Fruit fly (Drosophila melanogaster): ENCODE results near the gene ush.

The ush gene

DNA sequence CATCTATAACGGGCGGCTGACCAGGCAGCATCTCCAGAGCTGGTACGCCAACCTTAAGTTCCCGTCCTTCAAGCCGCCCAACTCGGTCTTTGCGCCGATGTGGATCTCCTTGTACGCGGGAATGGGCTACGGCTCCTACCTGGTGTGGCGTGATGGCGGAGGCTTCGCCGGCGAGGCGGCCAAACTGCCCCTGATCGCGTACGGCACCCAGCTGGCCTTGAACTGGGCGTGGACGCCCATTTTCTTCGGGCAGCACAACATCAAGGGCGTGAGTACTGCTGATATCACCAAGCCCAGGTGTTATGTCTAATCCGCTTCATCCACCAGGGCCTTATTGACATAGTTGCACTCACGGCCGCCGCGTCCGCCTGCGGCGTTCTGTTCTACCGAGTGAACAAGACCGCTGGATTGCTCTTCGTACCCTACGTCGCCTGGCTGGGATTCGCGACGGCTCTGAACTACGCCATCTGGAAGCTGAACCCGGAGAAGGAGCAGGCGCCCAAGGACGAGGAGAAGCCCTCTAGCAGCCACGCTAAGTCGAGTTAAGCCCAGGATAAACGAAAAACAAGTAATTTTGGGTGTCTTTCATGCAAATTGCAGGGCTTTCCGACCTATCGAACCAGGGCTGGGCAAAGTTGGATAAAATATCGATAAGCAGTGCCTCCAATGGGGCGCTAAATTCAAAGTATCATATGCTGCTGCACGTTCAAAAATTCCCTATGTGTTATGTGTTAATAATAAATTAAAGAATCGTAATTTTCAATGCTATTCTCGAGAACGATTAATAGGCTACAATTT is 83.9 kb downstream of the ush start, which contains the start of gene rempA:
TSS of gene rempA (minus strand) at position 541 of the 798 bp plus-strand sequence.
- TF ChIP-seq CG1621 (tag; optimal IDR thresholded peaks at IDR 0.05) (peak; percentile 65), Eip78C (GFP tag) (no peak)

DNA sequence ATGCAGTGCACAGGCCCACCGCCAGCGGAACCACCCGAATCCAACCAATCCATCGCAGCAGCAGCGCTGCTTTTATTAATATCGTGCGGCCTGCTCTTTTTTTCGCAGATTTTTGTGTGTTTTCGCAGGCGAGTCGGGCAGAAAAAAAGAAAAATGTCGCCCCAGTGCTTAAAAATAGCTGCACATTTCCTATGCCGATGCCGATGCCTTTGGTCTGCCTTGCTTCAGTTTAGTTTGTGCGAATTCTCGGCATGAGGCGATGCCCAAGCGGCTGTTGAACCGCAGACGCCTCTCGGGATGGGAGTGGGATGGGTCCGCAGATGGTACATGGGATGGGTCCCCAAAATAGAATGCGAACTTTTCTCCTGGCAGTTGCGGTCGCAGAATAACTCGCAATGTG is 87.3 kb downstream of the ush start:
- TF ChIP-seq eg (GFP tag; IDR thresholded peaks at IDR 0.05) (peak; percentile 57; the same call in 2 of the 3 replicates), topi (GFP tag; optimal IDR thresholded peaks at IDR 0.05) (no peak), CG6163 (GFP tag; IDR thresholded peaks at IDR 0.05) (0 out of 3 replicates have a peak, but pooled peaks have one; percentile 30), Ets21C (GFP tag; optimal IDR thresholded peaks at IDR 0.05) (no peak), CG15336 (GFP tag; IDR thresholded peaks at IDR 0.05) (peak; percentile 42; the same call in 1 of the 2 replicates), achi (GFP tag; optimal IDR thresholded peaks at IDR 0.05) (no peak), Lpt (GFP tag; optimal IDR thresholded peaks at IDR 0.05) (peak; percentile 75), CG16779 (tag; optimal IDR thresholded peaks at IDR 0.05) (no peak), vri (GFP tag; optimal IDR thresholded peaks at IDR 0.05) (no peak), CG8119 (GFP tag; IDR thresholded peaks at IDR 0.05) (peak; percentile 68; the same call in 2 of the 3 replicates), net (GFP tag; optimal IDR thresholded peaks at IDR 0.05) (peak; percentile 65), Eip78C (GFP tag) (no peak), CG8632 (GFP tag; optimal IDR thresholded peaks at IDR 0.05) (no peak), fkh (GFP tag; optimal IDR thresholded peaks at IDR 0.05) (no peak)

DNA sequence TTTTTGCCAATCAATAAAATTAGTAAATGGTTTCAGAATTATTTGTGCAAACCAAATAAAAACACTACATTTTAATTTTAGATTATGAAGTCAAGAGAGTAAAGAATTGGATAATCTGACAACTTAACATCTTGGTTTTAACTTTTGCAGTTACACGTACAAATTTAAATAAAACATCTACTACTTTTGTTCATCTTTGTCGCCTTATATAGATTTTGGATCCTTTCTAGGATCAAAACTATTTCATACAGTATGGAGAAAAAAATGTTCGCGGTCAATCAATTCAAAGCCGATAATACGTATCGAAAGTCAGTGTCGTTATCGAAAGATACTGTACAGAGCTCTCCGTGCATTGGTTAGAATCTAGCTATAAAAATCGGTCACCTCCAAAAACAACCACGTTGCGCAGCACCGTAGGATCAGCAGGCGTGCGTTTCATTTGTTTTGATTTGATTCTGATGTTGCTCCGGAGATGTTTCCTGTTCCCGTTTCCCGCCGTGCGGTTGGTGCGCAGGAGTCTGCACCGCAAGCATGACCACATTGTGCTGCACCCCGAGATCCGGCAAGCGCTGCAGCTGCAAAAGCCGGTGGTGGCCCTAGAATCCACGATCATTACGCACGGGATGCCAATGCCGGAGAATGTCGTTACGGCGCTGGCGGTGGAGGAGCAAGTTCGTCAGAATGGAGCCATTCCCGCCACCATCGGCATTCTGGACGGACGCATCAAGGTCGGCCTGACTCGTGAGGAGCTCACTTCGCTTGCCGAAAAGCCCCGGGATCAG is 87.9 kb downstream of the ush start, which contains the start of the genes uncNacbeta and CG2794:
TSS of gene uncNacbeta (minus strand) at position 51 of the 782 bp plus-strand sequence.
TSS of gene CG2794 (plus strand) at position 395 of the 782 bp plus-strand sequence.
- TF ChIP-seq CG1621 (tag; optimal IDR thresholded peaks at IDR 0.05), result peak; percentile 92
- TF ChIP-seq esn (GFP tag; optimal IDR thresholded peaks at IDR 0.05), result peak; percentile 43
- TF ChIP-seq fkh (GFP tag; optimal IDR thresholded peaks at IDR 0.05), result no peak

DNA sequence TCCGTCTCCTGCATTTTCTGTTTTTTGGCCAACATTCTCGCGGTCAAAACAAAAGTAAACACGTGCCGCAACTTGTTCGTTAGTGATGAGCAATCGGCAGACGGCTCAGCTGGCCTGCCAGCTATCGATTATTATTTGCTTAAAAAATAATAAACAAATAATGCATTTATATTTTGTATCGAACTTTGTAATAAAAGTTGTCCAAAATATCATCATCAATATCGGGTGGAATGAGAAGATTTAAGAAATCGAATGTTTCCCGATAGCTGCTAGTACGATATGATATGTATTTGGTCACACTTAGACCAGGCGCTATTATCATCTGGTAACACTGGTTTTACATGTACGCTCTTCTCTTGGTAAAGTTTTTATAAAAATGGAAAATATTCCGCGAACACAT is 92.0 kb downstream of the ush start, which contains the start of the genes Nle and Sf3b1:
TSS of gene Nle (minus strand) at position 92 of the 400 bp plus-strand sequence.
TSS of gene Sf3b1 (plus strand) at position 311 of the 400 bp plus-strand sequence.
- TF ChIP-seq Met (GFP tag; optimal IDR thresholded peaks at IDR 0.05) (no peak), CG11294 (GFP tag; IDR thresholded peaks at IDR 0.05) (no peak), dac (GFP tag; optimal IDR thresholded peaks at IDR 0.05) (no peak), CG6792 (GFP tag; optimal IDR thresholded peaks at IDR 0.05) (no peak), CG34406 (GFP tag; optimal IDR thresholded peaks at IDR 0.05) (no peak), fkh (GFP tag; optimal IDR thresholded peaks at IDR 0.05) (peak; percentile 86), Hr38 (GFP tag; optimal IDR thresholded peaks at IDR 0.05) (no peak), esn (GFP tag; optimal IDR thresholded peaks at IDR 0.05) (peak; percentile 66), Eip93F (GFP tag; optimal IDR thresholded peaks at IDR 0.05) (no peak), CG7368 (GFP tag; optimal IDR thresholded peaks at IDR 0.05) (no peak), CG31627 (GFP tag; optimal IDR thresholded peaks at IDR 0.05) (peak; percentile 39), Ets96B (tag; optimal IDR thresholded peaks at IDR 0.05) (no peak), Hr4 (GFP tag; optimal IDR thresholded peaks at IDR 0.05) (no peak), ss (GFP tag; optimal IDR thresholded peaks at IDR 0.05) (no peak), CG3032 (tag; optimal IDR thresholded peaks at IDR 0.05) (peak; percentile 61), CG8119 (GFP tag; IDR thresholded peaks at IDR 0.05) (no peak)

DNA sequence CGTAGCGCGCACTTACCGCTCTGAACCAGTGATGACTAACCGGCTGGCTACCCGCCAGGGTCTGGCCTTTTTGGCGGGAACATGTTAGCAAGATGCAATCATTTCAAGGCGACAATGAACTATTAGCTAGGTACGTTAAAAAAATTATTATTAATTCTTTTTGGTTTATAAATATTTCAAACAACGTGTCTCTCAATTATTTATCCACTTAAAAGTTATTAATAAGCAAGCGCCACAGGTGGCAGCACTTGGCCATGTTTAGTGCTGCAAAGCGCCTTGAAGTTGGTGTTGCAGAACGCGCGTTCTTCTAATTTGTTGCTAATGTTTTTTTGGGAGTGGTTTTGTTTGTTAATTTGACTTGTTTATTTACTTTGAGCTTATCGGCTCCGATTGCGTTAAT is 98.2 kb downstream of the ush start, which contains the start of the genes Ipk2 and cold:
TSS of gene Ipk2 (minus strand) at position 39 of the 400 bp plus-strand sequence.
TSS of gene cold (plus strand) at position 66 of the 400 bp plus-strand sequence.
- TF ChIP-seq CG1621 (tag; optimal IDR thresholded peaks at IDR 0.05) (no peak), acj6 (GFP tag; optimal IDR thresholded peaks at IDR 0.05) (no peak), lz (GFP tag; optimal IDR thresholded peaks at IDR 0.05) (peak; percentile 87), CG34406 (GFP tag; optimal IDR thresholded peaks at IDR 0.05) (peak; percentile 42), Hr39 (GFP tag; optimal IDR thresholded peaks at IDR 0.05) (peak; percentile 82), esn (GFP tag; optimal IDR thresholded peaks at IDR 0.05) (peak; percentile 84), Eip78C (GFP tag) (peak; percentile 93), spab (GFP tag; optimal IDR thresholded peaks at IDR 0.05) (no peak), dsx (GFP tag; optimal IDR thresholded peaks at IDR 0.05; ENCODE audit: poor library complexity, severe bottlenecking) (peak; percentile 93), CG10669 (GFP tag; optimal IDR thresholded peaks at IDR 0.05) (no peak), CG6854 (GFP tag; optimal IDR thresholded peaks at IDR 0.05) (peak; percentile 34), Hr38 (GFP tag; optimal IDR thresholded peaks at IDR 0.05) (no peak), CG15336 (GFP tag; IDR thresholded peaks at IDR 0.05) (peak; percentile 39; the same call in 1 of the 2 replicates), OdsH (GFP tag; optimal IDR thresholded peaks at IDR 0.05) (no peak), svp (GFP tag) (peak; percentile 91), CG11762 (GFP tag; optimal IDR thresholded peaks at IDR 0.05; ENCODE audit: insufficient read depth) (peak; percentile 57), Eip75B (GFP tag; optimal IDR thresholded peaks at IDR 0.05) (no peak)
